Worm (Caenorhabditis elegans) whole organism, L1 larva: Measurements from ENCODE around the gene F25A2.1.

Source experiments
- F16B12.6 ChIP-seq: fragments of 150-350 bp; optimal IDR thresholded peaks from 2 replicates; lab custom pipeline; 2014; ENCODE audit warnings: missing biosample characterization, missing genetic modification characterization
- aha-1 ChIP-seq: fragments of 150-350 bp; optimal IDR thresholded peaks from 2 replicates; lab custom pipeline; 2014; ENCODE audit warnings: missing biosample characterization, missing genetic modification characterization
- alr-1 ChIP-seq: fragments of 200-800 bp; sonication (Bioruptor generic); optimal IDR thresholded peaks from 2 replicates; lab custom pipeline; 2018; ENCODE audit warnings: borderline replicate concordance, mild to moderate bottlenecking, missing genetic modification characterization, missing compliant biosample characterization
- ama-1 ChIP-seq: fragments of 150-350 bp; optimal IDR thresholded peaks from 2 replicates; lab custom pipeline; 2014
- blmp-1 ChIP-seq: fragments of 150-350 bp; optimal IDR thresholded peaks from 2 replicates; lab custom pipeline; 2014; ENCODE audit warnings: missing biosample characterization, missing genetic modification characterization
- ceh-8 ChIP-seq: fragments of 200-800 bp; sonication (Bioruptor generic); optimal IDR thresholded peaks from 2 replicates; lab custom pipeline; 2018; ENCODE audit warnings: mild to moderate bottlenecking, missing genetic modification characterization, moderate library complexity, missing compliant biosample characterization
- ceh-82 ChIP-seq, 3 experiments: fragments of 150-350 bp in 1 of 3; sonication (generic microtip) in 2 of 3; optimal IDR thresholded peaks; 2 replicates each; lab custom pipeline; 2014 to 2017; ENCODE audit warnings: missing biosample characterization in 3 of 3, missing genetic modification characterization in 3 of 3
- ceh-88 ChIP-seq: fragments of 200-800 bp; sonication (Bioruptor generic); IDR thresholded peaks from 2 replicates; pipeline ENCODE4 v1.3.6; 2022; ENCODE audit warnings: missing genetic modification characterization, missing compliant biosample characterization
- efl-1 ChIP-seq, 4 experiments: fragments of 150-350 bp; optimal IDR thresholded peaks in 3 of 4; peaks in 1 of 4; 1 replicate in 1 of 4; 2 replicates in 3 of 4; lab custom pipeline; 2014; ENCODE audit warnings: missing biosample characterization in 2 of 4, missing genetic modification characterization in 2 of 4, missing genetic modification reagents in 2 of 4
- fkh-10 ChIP-seq: sonication (generic microtip); optimal IDR thresholded peaks from 2 replicates; lab custom pipeline; 2017; ENCODE audit warnings: missing biosample characterization, missing genetic modification reagents, missing genetic modification characterization
- fkh-4 ChIP-seq: sonication (generic microtip); optimal IDR thresholded peaks from 2 replicates; lab custom pipeline; 2016; ENCODE audit warnings: missing compliant biosample characterization, missing genetic modification characterization, borderline replicate concordance
- fkh-8 ChIP-seq: sonication (generic microtip); optimal IDR thresholded peaks from 2 replicates; lab custom pipeline; 2016; ENCODE audit warnings: mild to moderate bottlenecking, missing genetic modification characterization, missing compliant biosample characterization
- hlh-4 ChIP-seq: sonication (generic microtip); optimal IDR thresholded peaks from 2 replicates; lab custom pipeline; 2016; ENCODE audit warnings: mild to moderate bottlenecking, missing genetic modification characterization, missing compliant biosample characterization
- isw-1 ChIP-seq: fragments of 200-800 bp; sonication (Bioruptor generic); IDR thresholded peaks from 2 replicates; pipeline ENCODE4 v1.3.6; 2022; ENCODE audit warnings: missing genetic modification characterization, missing compliant biosample characterization
- jun-1 ChIP-seq: fragments of 150-350 bp; optimal IDR thresholded peaks from 2 replicates; lab custom pipeline; 2014; ENCODE audit warnings: missing biosample characterization, missing genetic modification reagents, missing genetic modification characterization
- lin-35 ChIP-seq, 2 experiments: fragments of 150-350 bp; optimal IDR thresholded peaks; 2 replicates each; lab custom pipeline; 2014; ENCODE audit warnings: missing biosample characterization in 2 of 2, missing genetic modification characterization in 2 of 2, missing genetic modification reagents in 2 of 2
- lin-39 ChIP-seq: fragments of 150-350 bp; optimal IDR thresholded peaks from 2 replicates; lab custom pipeline; 2014; ENCODE audit warnings: missing biosample characterization, missing genetic modification reagents, missing genetic modification characterization
- lir-3 ChIP-seq: sonication (generic microtip); optimal IDR thresholded peaks from 2 replicates; lab custom pipeline; 2016; ENCODE audit warnings: mild to moderate bottlenecking, missing genetic modification characterization, moderate library complexity, missing compliant biosample characterization; ENCODE audit not compliant: poor library complexity
- mef-2 ChIP-seq: fragments of 150-350 bp; optimal IDR thresholded peaks from 2 replicates; lab custom pipeline; 2014; ENCODE audit warnings: missing biosample characterization, missing genetic modification characterization
- nhr-12 ChIP-seq: sonication (generic microtip); optimal IDR thresholded peaks from 2 replicates; lab custom pipeline; 2017; ENCODE audit warnings: missing biosample characterization, missing genetic modification characterization
- nhr-237 ChIP-seq: fragments of 150-350 bp; optimal IDR thresholded peaks from 2 replicates; lab custom pipeline; 2014; ENCODE audit warnings: missing biosample characterization, missing genetic modification characterization
- nhr-47 ChIP-seq: sonication (generic microtip); optimal IDR thresholded peaks from 2 replicates; lab custom pipeline; 2016; ENCODE audit warnings: mild to moderate bottlenecking, missing genetic modification characterization, moderate library complexity, missing compliant biosample characterization
- nhr-71 ChIP-seq: sonication (generic microtip); optimal IDR thresholded peaks from 2 replicates; lab custom pipeline; 2016; ENCODE audit warnings: mild to moderate bottlenecking, missing genetic modification characterization, moderate library complexity, missing compliant biosample characterization
- nhr-76 ChIP-seq: sonication (generic microtip); optimal IDR thresholded peaks from 2 replicates; lab custom pipeline; 2017; ENCODE audit warnings: missing biosample characterization, missing genetic modification characterization
- nhr-84 ChIP-seq: sonication (generic microtip); optimal IDR thresholded peaks from 2 replicates; lab custom pipeline; 2017; ENCODE audit warnings: missing biosample characterization, missing genetic modification characterization
- nhr-85 ChIP-seq: sonication (generic microtip); peaks from one replicate; lab custom pipeline; 2016; ENCODE audit warnings: missing genetic modification characterization, inconsistent platforms, missing compliant biosample characterization
- pag-3 ChIP-seq: sonication (generic microtip); optimal IDR thresholded peaks from 2 replicates; lab custom pipeline; 2017; ENCODE audit warnings: missing genetic modification characterization, mild to moderate bottlenecking, missing compliant biosample characterization, antibody characterized with exemption, borderline replicate concordance; ENCODE audit not compliant: insufficient read depth
- pqm-1 ChIP-seq: sonication (generic microtip); optimal IDR thresholded peaks from 3 replicates; lab custom pipeline; 2017; ENCODE audit warnings: missing biosample characterization, missing genetic modification characterization
- rnt-1 ChIP-seq: sonication (generic microtip); optimal IDR thresholded peaks from 2 replicates; lab custom pipeline; 2016; ENCODE audit warnings: mild to moderate bottlenecking, missing genetic modification characterization, moderate library complexity, missing compliant biosample characterization
- skn-1 ChIP-seq: fragments of 150-350 bp; optimal IDR thresholded peaks from 2 replicates; lab custom pipeline; 2014; ENCODE audit warnings: missing biosample characterization, missing genetic modification characterization
- snpc-4 ChIP-seq: fragments of 150-350 bp; optimal IDR thresholded peaks from 2 replicates; lab custom pipeline; 2014; ENCODE audit warnings: missing biosample characterization, missing genetic modification characterization
- snu-23 ChIP-seq: sonication (generic microtip); optimal IDR thresholded peaks from 2 replicates; lab custom pipeline; 2016; ENCODE audit warnings: missing genetic modification characterization, missing compliant biosample characterization
- sptf-1 ChIP-seq: fragments of 150-350 bp; optimal IDR thresholded peaks from 2 replicates; lab custom pipeline; 2014; ENCODE audit warnings: missing biosample characterization, missing genetic modification characterization
- swsn-7 ChIP-seq: sonication (generic microtip); optimal IDR thresholded peaks from 2 replicates; lab custom pipeline; 2016; ENCODE audit warnings: missing genetic modification characterization, missing compliant biosample characterization
- tbx-2 ChIP-seq: sonication (generic microtip); optimal IDR thresholded peaks from 2 replicates; lab custom pipeline; 2016; ENCODE audit warnings: missing genetic modification characterization, missing compliant biosample characterization
- tlp-1 ChIP-seq: fragments of 150-350 bp; optimal IDR thresholded peaks from 2 replicates; lab custom pipeline; 2014; ENCODE audit warnings: missing biosample characterization, missing genetic modification characterization
- unc-30 ChIP-seq: sonication (generic microtip); optimal IDR thresholded peaks from 2 replicates; lab custom pipeline; 2017; ENCODE audit warnings: missing biosample characterization, missing genetic modification characterization
- unc-62 ChIP-seq: fragments of 150-350 bp; optimal IDR thresholded peaks from 2 replicates; lab custom pipeline; 2014; ENCODE audit warnings: missing biosample characterization, missing genetic modification reagents, missing genetic modification characterization
- unc-86 ChIP-seq: sonication (generic microtip); optimal IDR thresholded peaks from 2 replicates; lab custom pipeline; 2016; ENCODE audit warnings: missing genetic modification characterization, missing compliant biosample characterization
- unc-98 ChIP-seq: fragments of 200-800 bp; sonication (Bioruptor generic); IDR thresholded peaks from 2 replicates; pipeline ENCODE4 v1.3.6; 2022; ENCODE audit warnings: missing genetic modification characterization, missing compliant biosample characterization
- zip-4 ChIP-seq: fragments of 200-800 bp; sonication (Bioruptor generic); optimal IDR thresholded peaks from 2 replicates; lab custom pipeline; 2018; ENCODE audit warnings: mild to moderate bottlenecking, missing genetic modification characterization, moderate library complexity, missing compliant biosample characterization
- ztf-11 ChIP-seq, 2 experiments: sonication (generic microtip); optimal IDR thresholded peaks; 2 replicates each; lab custom pipeline; 2016 to 2017; ENCODE audit warnings: missing genetic modification characterization in 2 of 2, missing biosample characterization in 1 of 2, missing compliant biosample characterization in 1 of 2

The F25A2.1 gene

ce11 chrV:1149734-1150669 is 29.4 kb upstream of the F25A2.1 start (continued):
- no peak for TF ChIP-seq aha-1 (tag; lab: Kevin White, UChicago)
- TF ChIP-seq ztf-11 (tag; optimal IDR thresholded peaks at IDR 0.05; lab: Kevin White, UChicago): no peak
- TF ChIP-seq nhr-85 (tag; lab: Kevin White, UChicago): no peak
- no peak for TF ChIP-seq snpc-4 (tag; lab: Kevin White, UChicago)
- TF ChIP-seq hlh-4 (tag; lab: Kevin White, UChicago): no peak
- TF ChIP-seq jun-1: no peak
- TF ChIP-seq fkh-10 (GFP tag; lab: Kevin White, UChicago): peak; percentile 89
- no peak for TF ChIP-seq unc-62 (GFP tag; lab: Kevin White, UChicago)
- no peak for TF ChIP-seq mef-2 (tag; lab: Kevin White, UChicago)
- TF ChIP-seq tbx-2 (tag; lab: Kevin White, UChicago): no peak
- TF ChIP-seq tlp-1: no peak
- no peak for TF ChIP-seq rnt-1 (tag; lab: Kevin White, UChicago)
- TF ChIP-seq fkh-8: peak; percentile 91
- no peak for TF ChIP-seq ama-1 (lab: Kevin White, UChicago)
- TF ChIP-seq pag-3 (tag; lab: Kevin White, UChicago): no peak
- no peak for TF ChIP-seq fkh-4 (tag; lab: Kevin White, UChicago)
- no peak for TF ChIP-seq pqm-1 (tag; lab: Kevin White, UChicago)
- no peak for TF ChIP-seq ceh-88 (GFP tag; lab: Robert Waterston, UW)
- peak in 1 of 2 experiments; percentile 4 for TF ChIP-seq efl-1 (optimal IDR thresholded peaks at IDR 0.05; lab: Kevin White, UChicago)
- TF ChIP-seq efl-1 (GFP tag; optimal IDR thresholded peaks at IDR 0.05 in 1 of 2; lab: Kevin White, UChicago): no peak
- TF ChIP-seq lin-39 (tag; lab: Kevin White, UChicago): no peak
- no peak for TF ChIP-seq unc-86 (tag; lab: Kevin White, UChicago)
- no peak for TF ChIP-seq zip-4 (GFP tag; lab: Kevin White, UChicago)
- no peak for TF ChIP-seq isw-1 (GFP tag; lab: Robert Waterston, UW)
- TF ChIP-seq swsn-7 (tag; lab: Kevin White, UChicago): peak; percentile 32
- TF ChIP-seq unc-30 (tag; lab: Kevin White, UChicago): no peak
- no peak for TF ChIP-seq ceh-8 (GFP tag; lab: Kevin White, UChicago)
- no peak for TF ChIP-seq alr-1 (tag; lab: Kevin White, UChicago)
- TF ChIP-seq skn-1 (tag; lab: Kevin White, UChicago): no peak
- TF ChIP-seq nhr-76: no peak
- no peak for TF ChIP-seq blmp-1
- no peak for TF ChIP-seq nhr-84 (tag; lab: Kevin White, UChicago)
- no peak for TF ChIP-seq nhr-12
- TF ChIP-seq nhr-237 (tag; lab: Kevin White, UChicago): no peak
- TF ChIP-seq lin-35 (GFP tag; optimal IDR thresholded peaks at IDR 0.05; lab: Kevin White, UChicago): no peak
- TF ChIP-seq lir-3 (tag; lab: Kevin White, UChicago): no peak
- TF ChIP-seq nhr-47 (tag; lab: Kevin White, UChicago): peak; percentile 64
- TF ChIP-seq ceh-82 (tag; optimal IDR thresholded peaks at IDR 0.05; lab: Kevin White, UChicago): no peak
- TF ChIP-seq unc-98 (GFP tag; lab: Robert Waterston, UW): no peak
- TF ChIP-seq F16B12.6 (tag; lab: Kevin White, UChicago): no peak
- no peak for TF ChIP-seq sptf-1 (tag; lab: Kevin White, UChicago)
- TF ChIP-seq nhr-71 (tag; lab: Kevin White, UChicago): peak; percentile 66
- peak; percentile 52 for TF ChIP-seq snu-23
